Fruit fly (Drosophila melanogaster) S2 (cell line): Measurements from ENCODE around the gene Npc2e.

Experiments
- CG8478 ChIP-seq: fragments of >200 bp; optimal IDR thresholded peaks from 2 replicates; lab custom pipeline; 2018
- CTCF ChIP-seq, 2 experiments: fragments of >200 bp; optimal IDR thresholded peaks; 2 replicates each; lab custom pipeline; 2018

DNA sequence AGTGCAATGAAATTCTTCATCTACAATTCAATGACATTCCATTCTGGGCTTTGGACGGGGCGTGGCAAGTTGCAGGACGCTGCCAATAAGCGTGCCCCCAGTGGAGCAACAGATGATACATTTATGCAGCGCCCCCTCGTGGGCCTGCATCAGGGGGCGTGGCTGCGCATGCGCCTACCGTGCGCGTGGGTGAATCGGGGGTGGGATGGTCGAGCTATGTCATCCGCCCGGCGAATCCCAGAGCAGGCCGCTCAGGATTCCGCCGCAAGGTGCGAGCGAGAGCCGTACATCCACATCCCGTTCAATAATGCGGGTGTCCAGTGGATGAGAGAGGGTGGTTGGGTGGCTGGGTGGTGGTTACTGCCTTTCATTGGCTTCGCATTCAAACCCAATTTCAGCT lies 17.1 kb downstream of the Npc2e start:
- no peak for TF ChIP-seq CG8478 (lab: Kevin White, UChicago)
- TF ChIP-seq CTCF (optimal IDR thresholded peaks at IDR 0.05; lab: Kevin White, UChicago) = no peak
